In genomic region chrX:12843530-12843929, ce11 we compare ENCODE assay signal across 4 worm cellular contexts.
TF ChIP-seq lines count a peak whose summit lies in the region.

No protein-coding gene starts in this region.

TF ChIP-seq in whole organism, L2 larva, 48 proteins besides CTCF, POLR2A, EP300 and RAD21 (continued from another document):
- TF ChIP-seq mdl-1 (tag; optimal IDR thresholded peaks at IDR 0.05; lab: Kevin White, UChicago) (peak in 1 of 2 experiments; percentile 9), nhr-10 (tag; optimal IDR thresholded peaks at IDR 0.05; lab: Kevin White, UChicago) (no peak), ama-1 (optimal IDR thresholded peaks at IDR 0.05; lab: Kevin White, UChicago) (no peak), lin-11 (tag; optimal IDR thresholded peaks at IDR 0.05; lab: Kevin White, UChicago) (no peak), fos-1 (tag; optimal IDR thresholded peaks at IDR 0.05; lab: Kevin White, UChicago) (peak; percentile 3), snpc-4 (tag; optimal IDR thresholded peaks at IDR 0.05; lab: Kevin White, UChicago) (no peak), unc-55 (GFP tag; optimal IDR thresholded peaks at IDR 0.05; lab: Kevin White, UChicago) (no peak), nhr-237 (tag; optimal IDR thresholded peaks at IDR 0.05; lab: Kevin White, UChicago) (no peak), dmd-4 (tag; optimal IDR thresholded peaks at IDR 0.05; lab: Kevin White, UChicago) (no peak), lsy-2 (tag; optimal IDR thresholded peaks at IDR 0.05; lab: Kevin White, UChicago) (peak; percentile 2 to 41), mbf-1 (tag; optimal IDR thresholded peaks at IDR 0.05; lab: Kevin White, UChicago) (no peak), C34F6.9 (tag; optimal IDR thresholded peaks at IDR 0.05; lab: Kevin White, UChicago) (peak; percentile 22), ceh-82 (tag; optimal IDR thresholded peaks at IDR 0.05; lab: Kevin White, UChicago) (no peak), unc-62 (GFP tag; optimal IDR thresholded peaks at IDR 0.05; lab: Kevin White, UChicago) (no peak), sma-3 (GFP tag; optimal IDR thresholded peaks at IDR 0.05; lab: Kevin White, UChicago) (peak; percentile 45), ztf-4 (tag; optimal IDR thresholded peaks at IDR 0.05; lab: Kevin White, UChicago) (no peak)

TF ChIP-seq in whole organism, L4 larva, 104 proteins besides CTCF, POLR2A, EP300 and RAD21 (continued from another document and continues in another):
- TF ChIP-seq nhr-111 (GFP tag; optimal IDR thresholded peaks at IDR 0.05; lab: Kevin White, UChicago) = no peak
- no peak for TF ChIP-seq ceh-62 (tag; optimal IDR thresholded peaks at IDR 0.05; lab: Kevin White, UChicago)
- TF ChIP-seq dmd-9 (GFP tag; IDR thresholded peaks at IDR 0.05; lab: Robert Waterston, UW) = 0 out of 2 replicates have a peak, but pooled peaks have one; percentile 24
- TF ChIP-seq lim-7 (GFP tag; IDR thresholded peaks at IDR 0.05; lab: Robert Waterston, UW) = peak; percentile 89
- TF ChIP-seq madf-5 (GFP tag; IDR thresholded peaks at IDR 0.05; lab: Robert Waterston, UW) = peak; percentile 80 to 81
- TF ChIP-seq mdt-29 (GFP tag; IDR thresholded peaks at IDR 0.05; lab: Robert Waterston, UW) = peak; percentile 59
- no peak for TF ChIP-seq unc-39 (tag; optimal IDR thresholded peaks at IDR 0.05; lab: Kevin White, UChicago)
- 0 out of 2 replicates have a peak, but pooled peaks have one; percentile 16 for TF ChIP-seq Y105C5A.15 (GFP tag; IDR thresholded peaks at IDR 0.05; lab: Robert Waterston, UW)
- peak; percentile 5 for TF ChIP-seq jun-1 (tag; optimal IDR thresholded peaks at IDR 0.05; lab: Kevin White, UChicago)
- no peak for TF ChIP-seq dpl-1 (GFP tag; optimal IDR thresholded peaks at IDR 0.05; lab: Kevin White, UChicago)
- TF ChIP-seq ama-1 (optimal IDR thresholded peaks at IDR 0.05; lab: Kevin White, UChicago) = no peak
- 0 out of 2 replicates have a peak, but pooled peaks have one; percentile 41 for TF ChIP-seq daf-8 (GFP tag; IDR thresholded peaks at IDR 0.05; lab: Robert Waterston, UW)
- no peak for TF ChIP-seq pqm-1 (tag; optimal IDR thresholded peaks at IDR 0.05; lab: Kevin White, UChicago)
- no peak for TF ChIP-seq daf-12 (tag; optimal IDR thresholded peaks at IDR 0.05; lab: Kevin White, UChicago)
- peak; percentile 78; the same call in 1 of the 2 replicates for TF ChIP-seq daf-19 (GFP tag; conservative IDR thresholded peaks at IDR 0.05; lab: Robert Waterston, UW)
- TF ChIP-seq mes-2 (tag; optimal IDR thresholded peaks at IDR 0.05; lab: Kevin White, UChicago; ENCODE audit: poor library complexity, severe bottlenecking) = peak; percentile 78
- peak; percentile 89 for TF ChIP-seq egl-43 (GFP tag; IDR thresholded peaks at IDR 0.05; lab: Robert Waterston, UW)
- peak in 1 of 2 experiments; percentile 72 for TF ChIP-seq unc-62 (GFP tag; optimal IDR thresholded peaks at IDR 0.05 in 1 of 2; lab: Kevin White, UChicago)
- no peak for TF ChIP-seq unc-62 (tag; optimal IDR thresholded peaks at IDR 0.05; lab: Kevin White, UChicago)
- peak; percentile 74 for TF ChIP-seq D1046.2 (GFP tag; IDR thresholded peaks at IDR 0.05; lab: Robert Waterston, UW)
- TF ChIP-seq php-3 (GFP tag; IDR thresholded peaks at IDR 0.05; lab: Robert Waterston, UW) = peak; percentile 45; the same call in 1 of the 2 replicates
- no peak for TF ChIP-seq nhr-10 (tag; optimal IDR thresholded peaks at IDR 0.05; lab: Kevin White, UChicago)
- TF ChIP-seq zip-2 (tag; optimal IDR thresholded peaks at IDR 0.05; lab: Kevin White, UChicago) = no peak
- TF ChIP-seq tra-1 (GFP tag; IDR thresholded peaks at IDR 0.05; lab: Robert Waterston, UW) = peak; percentile 72
- TF ChIP-seq zfp-3 (GFP tag; conservative IDR thresholded peaks at IDR 0.05; lab: Robert Waterston, UW) = peak; percentile 56; the same call in 1 of the 2 replicates
- peak; percentile 58; the same call in 1 of the 2 replicates for TF ChIP-seq lin-1 (GFP tag; IDR thresholded peaks at IDR 0.05; lab: Robert Waterston, UW)
- TF ChIP-seq ztf-11 (tag; optimal IDR thresholded peaks at IDR 0.05; lab: Kevin White, UChicago) = no peak
- peak in 1 of 2 experiments; percentile 46 for TF ChIP-seq lsy-2 (tag; optimal IDR thresholded peaks at IDR 0.05; lab: Kevin White, UChicago)
- TF ChIP-seq snpc-1.2 (GFP tag; IDR thresholded peaks at IDR 0.05; lab: Robert Waterston, UW) = peak; percentile 89
- TF ChIP-seq fkh-10 (GFP tag; optimal IDR thresholded peaks at IDR 0.05; lab: Kevin White, UChicago) = no peak
- TF ChIP-seq F10B5.3 (tag; optimal IDR thresholded peaks at IDR 0.05; lab: Kevin White, UChicago) = no peak
- no peak for TF ChIP-seq pha-4 (GFP tag; IDR thresholded peaks at IDR 0.05; lab: Robert Waterston, UW)
- no peak for TF ChIP-seq pha-4 (tag; optimal IDR thresholded peaks at IDR 0.05; lab: Kevin White, UChicago)
- peak; percentile 63 for TF ChIP-seq T26A8.4 (GFP tag; IDR thresholded peaks at IDR 0.05; lab: Robert Waterston, UW)
- peak; percentile 62; the same call in 1 of the 2 replicates for TF ChIP-seq Y75B8A.6 (GFP tag; IDR thresholded peaks at IDR 0.05; lab: Robert Waterston, UW)
- TF ChIP-seq mep-1 (tag; optimal IDR thresholded peaks at IDR 0.05; lab: Kevin White, UChicago) = peak; percentile 67
- TF ChIP-seq hmg-1.1 (GFP tag; IDR thresholded peaks at IDR 0.05; lab: Robert Waterston, UW) = peak; percentile 82
- TF ChIP-seq nhr-77 (tag; optimal IDR thresholded peaks at IDR 0.05; lab: Kevin White, UChicago) = peak; percentile 47

TF ChIP-seq in whole organism, late embryonic, 69 proteins besides CTCF, POLR2A, EP300 and RAD21 (continued from another document):
- TF ChIP-seq unc-3 (GFP tag; conservative IDR thresholded peaks at IDR 0.05; lab: Robert Waterston, UW) (0 out of 2 replicates have a peak, but pooled peaks have one; percentile 16), unc-3 (tag; optimal IDR thresholded peaks at IDR 0.05; lab: Kevin White, UChicago) (no peak), Y22D7AL.16 (tag; optimal IDR thresholded peaks at IDR 0.05; lab: Kevin White, UChicago) (peak; percentile 20), ceh-30 (tag; optimal IDR thresholded peaks at IDR 0.05; lab: Kevin White, UChicago) (no peak), pha-4 (tag; optimal IDR thresholded peaks at IDR 0.05; lab: Kevin White, UChicago) (no peak), dmd-4 (tag; optimal IDR thresholded peaks at IDR 0.05; lab: Kevin White, UChicago; ENCODE audit: borderline replicate concordance) (no peak), gmeb-2 (tag; optimal IDR thresholded peaks at IDR 0.05; lab: Kevin White, UChicago) (peak; percentile 31), fkh-10 (GFP tag; optimal IDR thresholded peaks at IDR 0.05; lab: Kevin White, UChicago) (no peak), K09A11.1 (tag; optimal IDR thresholded peaks at IDR 0.05; lab: Kevin White, UChicago; ENCODE audit: insufficient read depth) (no peak)
TF ChIP-seq in whole organism, late embryonic: peak in this region for 16.

TF ChIP-seq in whole organism, mixed stage, embryonic, 35 proteins besides CTCF, POLR2A, EP300 and RAD21 (continued from another document):
- TF ChIP-seq elt-1 (tag; optimal IDR thresholded peaks at IDR 0.05; lab: Kevin White, UChicago; ENCODE audit: borderline replicate concordance, insufficient read depth) (no peak), bed-3 (GFP tag; optimal IDR thresholded peaks at IDR 0.05; lab: Kevin White, UChicago) (peak; percentile 20), unc-120 (tag; optimal IDR thresholded peaks at IDR 0.05; lab: Kevin White, UChicago; ENCODE audit: poor library complexity, severe bottlenecking) (peak; percentile 33), cnd-1 (tag; optimal IDR thresholded peaks at IDR 0.05; lab: Kevin White, UChicago) (peak; percentile 66)
